Worm (Caenorhabditis elegans): ENCODE results near the gene fbxa-160.

DNA sequence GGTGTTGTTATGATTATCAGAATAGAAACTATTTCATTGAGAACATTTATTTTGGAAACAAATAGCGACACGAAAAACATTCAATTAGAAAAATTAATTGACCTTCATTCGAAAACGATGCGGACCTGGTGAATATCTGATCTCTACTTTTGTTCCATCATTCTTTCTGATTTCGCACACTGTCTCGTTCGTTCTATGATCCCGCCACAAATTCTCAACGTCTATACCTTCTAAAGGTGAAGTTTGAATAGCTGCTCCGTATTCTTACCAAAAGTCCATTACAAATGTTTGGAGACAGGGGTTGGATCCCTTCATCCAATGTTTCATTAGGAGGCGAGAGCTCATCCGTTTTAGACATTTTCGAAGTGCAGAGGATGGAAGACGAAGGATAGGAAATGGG is 27.3 kb upstream of the fbxa-160 start, which contains the start of gene fbxb-16:
- TF ChIP-seq pha-4 (tag; optimal IDR thresholded peaks at IDR 0.05) (no peak), unc-62 (GFP tag; optimal IDR thresholded peaks at IDR 0.05) (no peak), lin-15B (tag; optimal IDR thresholded peaks at IDR 0.05) (no peak), mdl-1 (tag; optimal IDR thresholded peaks at IDR 0.05) (no peak), egl-5 (tag; optimal IDR thresholded peaks at IDR 0.05) (no peak), elt-3 (tag; optimal IDR thresholded peaks at IDR 0.05) (no peak), daf-12 (tag; optimal IDR thresholded peaks at IDR 0.05) (no peak), nhr-77 (tag; optimal IDR thresholded peaks at IDR 0.05) (no peak), nhr-237 (tag; optimal IDR thresholded peaks at IDR 0.05) (no peak), jun-1 (tag; optimal IDR thresholded peaks at IDR 0.05) (no peak)

All from whole organism, L3 larva.